Worm (Caenorhabditis elegans): ENCODE measurements around the gene F09B12.3.
A peak's percentile ranks its signal among the peaks of the same experiment; 100 is the strongest.

The F09B12.3 gene

ce11 chrX:15045401-15045800, 52.4 kb downstream of the F09B12.3 start:
- TF ChIP-seq cebp-1 (GFP tag; IDR thresholded peaks at IDR 0.05) (peak; percentile 48; the same call in 1 of the 2 replicates), cebp-1 (tag; optimal IDR thresholded peaks at IDR 0.05) (peak; percentile 88), ceh-40 (GFP tag; IDR thresholded peaks at IDR 0.05) (no peak), ekl-4 (GFP tag; IDR thresholded peaks at IDR 0.05) (no peak)
